Worm (Caenorhabditis elegans) whole organism, young adult: ENCODE results near the gene slo-2.

ENCODE experiments used
- B0019.2 ChIP-seq: fragments of 200-800 bp; sonication (Bioruptor generic); conservative IDR thresholded peaks from 2 replicates; pipeline ENCODE4 v1.3.6; 2022; ENCODE audit warnings: missing genetic modification reagents, missing genetic modification characterization, missing compliant biosample characterization
- C06A6.2 ChIP-seq: fragments of 200-800 bp; sonication (Bioruptor generic); conservative IDR thresholded peaks from 2 replicates; pipeline ENCODE4 v1.3.6; 2022; ENCODE audit warnings: missing genetic modification characterization, missing compliant biosample characterization
- D2030.7 ChIP-seq: fragments of 200-800 bp; sonication (Bioruptor generic); IDR thresholded peaks from 2 replicates; pipeline ENCODE4 v1.3.6; 2022; ENCODE audit warnings: missing genetic modification reagents, missing genetic modification characterization, missing compliant biosample characterization
- F22D6.2 ChIP-seq: sonication (generic microtip); optimal IDR thresholded peaks from 2 replicates; lab custom pipeline; 2016; ENCODE audit warnings: mild to moderate bottlenecking, missing genetic modification characterization, missing compliant biosample characterization
- F23B12.7 ChIP-seq: sonication (generic microtip); optimal IDR thresholded peaks from 2 replicates; lab custom pipeline; 2017; ENCODE audit warnings: missing genetic modification characterization, mild to moderate bottlenecking, missing compliant biosample characterization, antibody characterized with exemption, moderate library complexity; ENCODE audit not compliant: insufficient read depth
- F39B2.1 ChIP-seq: fragments of 200-800 bp; sonication (Bioruptor generic); IDR thresholded peaks from 2 replicates; pipeline ENCODE4 v1.3.6; 2022; ENCODE audit warnings: missing genetic modification reagents, missing genetic modification characterization, missing compliant biosample characterization
- ZK185.1 ChIP-seq: sonication (generic microtip); optimal IDR thresholded peaks from 2 replicates; lab custom pipeline; 2016; ENCODE audit warnings: mild to moderate bottlenecking, missing genetic modification characterization, missing compliant biosample characterization; ENCODE audit not compliant: poor library complexity, severe bottlenecking
- athp-1 ChIP-seq: sonication (generic microtip); optimal IDR thresholded peaks from 2 replicates; lab custom pipeline; 2017; ENCODE audit warnings: mild to moderate bottlenecking, missing genetic modification characterization, missing compliant biosample characterization
- attf-3 ChIP-seq: fragments of 200-800 bp; sonication (Bioruptor generic); conservative IDR thresholded peaks from 2 replicates; pipeline ENCODE4 v1.3.6; 2022; ENCODE audit warnings: missing genetic modification reagents, missing genetic modification characterization, missing compliant biosample characterization
- ceh-40 ChIP-seq: fragments of 200-800 bp; sonication (Bioruptor generic); IDR thresholded peaks from 2 replicates; pipeline ENCODE4 v1.3.6; 2022; ENCODE audit warnings: missing genetic modification characterization, missing compliant biosample characterization
- chd-7 ChIP-seq: sonication (generic microtip); optimal IDR thresholded peaks from 2 replicates; lab custom pipeline; 2016; ENCODE audit warnings: mild to moderate bottlenecking, missing genetic modification characterization, moderate library complexity, missing compliant biosample characterization
- dox-1 ChIP-seq: fragments of 200-800 bp; sonication (Bioruptor generic); IDR thresholded peaks from 2 replicates; pipeline ENCODE4 v1.3.6; 2022; ENCODE audit warnings: missing genetic modification reagents, missing genetic modification characterization, missing compliant biosample characterization
- dpff-1 ChIP-seq: sonication (generic microtip); optimal IDR thresholded peaks from 2 replicates; lab custom pipeline; 2017; ENCODE audit warnings: mild to moderate bottlenecking, missing genetic modification characterization, missing compliant biosample characterization
- ets-4 ChIP-seq: fragments of 200-800 bp; sonication (Bioruptor generic); optimal IDR thresholded peaks from 2 replicates; lab custom pipeline; 2018; ENCODE audit warnings: mild to moderate bottlenecking, missing genetic modification characterization, missing compliant biosample characterization
- him-1 ChIP-seq: sonication (generic microtip); optimal IDR thresholded peaks from 2 replicates; lab custom pipeline; 2016; ENCODE audit warnings: missing genotype, missing genetic modification reagents, missing genetic modification characterization, missing compliant biosample characterization
- hmg-20 ChIP-seq: fragments of 200-800 bp; sonication (Bioruptor generic); IDR thresholded peaks from 2 replicates; pipeline ENCODE4 v1.3.6; 2022; ENCODE audit warnings: missing genetic modification reagents, missing genetic modification characterization, missing compliant biosample characterization
- hrde-1 ChIP-seq: sonication (generic microtip); optimal IDR thresholded peaks from 2 replicates; lab custom pipeline; 2016; ENCODE audit warnings: missing genetic modification characterization, mild to moderate bottlenecking, missing compliant biosample characterization, moderate library complexity, missing genotype, missing genetic modification reagents, borderline replicate concordance
- lag-1 ChIP-seq: fragments of 200-800 bp; sonication (Bioruptor generic); IDR thresholded peaks from 2 replicates; pipeline ENCODE4 v1.3.6; 2022; ENCODE audit warnings: missing genetic modification reagents, missing genetic modification characterization, missing compliant biosample characterization
- lin-35 ChIP-seq, 3 experiments: fragments of 150-350 bp in 2 of 3; sonication (generic microtip) in 1 of 3; optimal IDR thresholded peaks; 2 replicates each; lab custom pipeline; 2014 to 2018; ENCODE audit warnings: missing biosample characterization in 3 of 3, missing genetic modification characterization in 3 of 3, missing genetic modification reagents in 3 of 3
- lin-40 ChIP-seq: sonication (generic microtip); optimal IDR thresholded peaks from 2 replicates; lab custom pipeline; 2016; ENCODE audit warnings: missing genetic modification characterization, mild to moderate bottlenecking, missing compliant biosample characterization, missing genotype, missing genetic modification reagents
- lsy-27 ChIP-seq: sonication (generic microtip); optimal IDR thresholded peaks from 2 replicates; lab custom pipeline; 2017; ENCODE audit warnings: missing genetic modification characterization, mild to moderate bottlenecking, missing compliant biosample characterization, antibody characterized with exemption, missing genotype, borderline replicate concordance; ENCODE audit not compliant: insufficient read depth
- mxl-1 ChIP-seq: sonication (generic microtip); optimal IDR thresholded peaks from 2 replicates; lab custom pipeline; 2016; ENCODE audit warnings: missing genetic modification characterization, missing compliant biosample characterization
- nfya-2 ChIP-seq: fragments of 200-800 bp; sonication (Bioruptor generic); IDR thresholded peaks from 2 replicates; pipeline ENCODE4 v1.3.6; 2022; ENCODE audit warnings: missing genetic modification reagents, missing genetic modification characterization, missing compliant biosample characterization
- nfyb-1 ChIP-seq: fragments of 200-800 bp; sonication (Bioruptor generic); IDR thresholded peaks from 2 replicates; pipeline ENCODE4 v1.3.6; 2022; ENCODE audit warnings: missing genetic modification reagents, missing genetic modification characterization, missing compliant biosample characterization
- nhr-80 ChIP-seq: sonication (generic microtip); optimal IDR thresholded peaks from 2 replicates; lab custom pipeline; 2016; ENCODE audit warnings: missing genetic modification characterization, missing compliant biosample characterization
- snpc-4 ChIP-seq, 5 experiments: fragments of 150-350 bp in 1 of 5; sonication (generic microtip) in 4 of 5; optimal IDR thresholded peaks; 2 replicates each; lab custom pipeline; 2014 to 2018; ENCODE audit warnings: missing genetic modification characterization in 5 of 5, missing biosample characterization in 3 of 5, antibody characterized with exemption in 2 of 5, mild to moderate bottlenecking in 2 of 5, missing compliant biosample characterization in 2 of 5, missing genotype in 2 of 5, moderate library complexity in 2 of 5, missing genetic modification reagents in 1 of 5
- tbp1 ChIP-seq: fragments of 200-800 bp; sonication (Bioruptor generic); optimal IDR thresholded peaks from 2 replicates; lab custom pipeline; 2018; ENCODE audit warnings: mild to moderate bottlenecking, missing genetic modification characterization, missing compliant biosample characterization
- unc-130 ChIP-seq: sonication (generic microtip); optimal IDR thresholded peaks from 2 replicates; lab custom pipeline; 2016; ENCODE audit warnings: missing genetic modification reagents, missing genetic modification characterization, missing compliant biosample characterization
- zim-3 ChIP-seq: sonication (generic microtip); optimal IDR thresholded peaks from 2 replicates; lab custom pipeline; 2017; ENCODE audit warnings: mild to moderate bottlenecking, missing genetic modification characterization, moderate library complexity, missing compliant biosample characterization
- ztf-22 ChIP-seq: fragments of 200-800 bp; sonication (Bioruptor generic); optimal IDR thresholded peaks from 2 replicates; lab custom pipeline; 2018; ENCODE audit warnings: mild to moderate bottlenecking, missing genetic modification characterization, moderate library complexity, missing compliant biosample characterization
- ztf-6 ChIP-seq: fragments of 200-800 bp; sonication (Bioruptor generic); IDR thresholded peaks from 2 replicates; pipeline ENCODE4 v1.3.6; 2022; ENCODE audit warnings: missing genetic modification reagents, missing genetic modification characterization, missing compliant biosample characterization

Gene slo-2

DNA sequence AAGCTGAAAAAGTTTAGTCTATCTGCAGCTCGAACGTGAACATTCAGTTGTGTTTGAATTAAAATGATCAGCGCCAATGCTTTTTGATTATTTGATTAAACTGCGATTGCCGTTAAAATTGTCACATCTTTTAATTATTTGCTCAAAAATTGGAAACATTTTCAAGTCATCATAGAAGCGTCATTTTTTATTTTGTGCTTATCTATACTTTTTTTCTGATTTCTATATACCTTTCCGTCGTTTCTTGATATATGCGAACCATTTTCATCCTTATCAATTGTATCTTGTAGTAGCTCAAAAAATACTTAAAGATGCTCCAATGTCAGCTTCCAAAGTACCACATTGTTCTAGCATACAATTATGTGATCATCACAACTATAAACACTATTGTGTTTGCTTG, 54.4 kb downstream of the slo-2 start:
- TF ChIP-seq nhr-80 (tag; lab: Kevin White, UChicago) (peak; percentile 56), lsy-27 (tag; lab: Kevin White, UChicago) (no peak), athp-1 (tag; lab: Kevin White, UChicago) (no peak)

DNA sequence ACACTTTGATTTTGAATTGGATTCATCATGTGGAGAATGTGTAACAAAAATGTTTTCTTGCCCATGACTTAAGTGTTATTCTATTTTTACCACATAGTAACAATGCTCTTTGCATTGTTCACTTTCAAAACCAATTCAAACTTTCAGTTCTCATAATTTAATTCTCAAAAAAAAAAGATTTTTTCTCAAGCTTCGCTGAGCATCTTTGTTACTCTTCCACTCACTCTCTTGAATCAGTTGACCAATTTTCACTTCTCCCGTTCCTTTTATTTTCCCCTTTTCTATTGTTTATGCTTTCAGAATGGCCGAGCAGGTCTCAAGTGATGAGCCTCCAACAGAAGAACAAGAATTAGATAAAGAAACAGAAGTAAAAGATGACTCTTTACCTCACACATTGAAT, 59.6 kb downstream of the slo-2 start, which contains the start of gene oct-2:
Gene oct-2 (plus strand): TSS at position 301 of the 400 bp plus-strand sequence.
- TF ChIP-seq dpff-1 (tag; lab: Kevin White, UChicago) (no peak), snpc-4 (GFP tag; optimal IDR thresholded peaks at IDR 0.05; lab: Kevin White, UChicago) (no peak), snpc-4 (tag; optimal IDR thresholded peaks at IDR 0.05; lab: Kevin White, UChicago) (no peak), him-1 (tag; lab: Kevin White, UChicago) (no peak), ztf-6 (GFP tag; lab: Robert Waterston, UW) (no peak), nfyb-1 (GFP tag; lab: Robert Waterston, UW) (no peak), mxl-1 (tag; lab: Kevin White, UChicago) (no peak), B0019.2 (GFP tag; lab: Robert Waterston, UW) (no peak), ztf-22 (no peak), hmg-20 (GFP tag; lab: Robert Waterston, UW) (no peak), F22D6.2 (tag; lab: Kevin White, UChicago) (no peak), nfya-2 (GFP tag; lab: Robert Waterston, UW) (no peak), ets-4 (no peak), dox-1 (GFP tag; lab: Robert Waterston, UW) (no peak), lin-40 (tag; lab: Kevin White, UChicago) (no peak), lag-1 (GFP tag; lab: Robert Waterston, UW) (no peak), tbp1 (no peak), lsy-27 (tag; lab: Kevin White, UChicago) (no peak), hrde-1 (tag; lab: Kevin White, UChicago) (no peak), attf-3 (GFP tag; lab: Robert Waterston, UW) (no peak), unc-130 (GFP tag; lab: Kevin White, UChicago) (no peak)
- TF ChIP-seq, all 124 proteins: peak for 0

DNA sequence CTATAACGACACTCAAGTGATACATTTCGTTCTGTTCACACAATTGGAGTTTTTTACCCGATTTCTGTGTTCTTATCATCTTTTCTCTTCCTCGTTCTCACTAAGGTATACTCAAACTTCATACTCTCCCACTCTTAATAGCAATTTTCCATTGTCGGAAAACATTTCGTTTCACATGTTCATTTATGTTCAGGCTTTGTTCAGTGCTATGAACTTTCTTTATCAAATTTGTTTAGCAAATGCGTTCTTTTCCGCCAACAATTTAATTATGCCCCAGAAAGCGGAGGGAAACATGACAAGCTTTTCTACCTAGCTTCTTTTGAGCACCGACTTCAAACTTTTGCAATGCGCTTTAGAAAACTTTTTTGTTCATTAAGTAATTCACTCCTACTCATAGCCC, 60.3 kb downstream of the slo-2 start:
- TF ChIP-seq zim-3 (no peak), nhr-80 (tag; lab: Kevin White, UChicago) (peak; percentile 8), chd-7 (tag; lab: Kevin White, UChicago) (no peak), hmg-20 (GFP tag; lab: Robert Waterston, UW) (no peak)
- TF ChIP-seq, all 124 proteins: peak for 1

DNA sequence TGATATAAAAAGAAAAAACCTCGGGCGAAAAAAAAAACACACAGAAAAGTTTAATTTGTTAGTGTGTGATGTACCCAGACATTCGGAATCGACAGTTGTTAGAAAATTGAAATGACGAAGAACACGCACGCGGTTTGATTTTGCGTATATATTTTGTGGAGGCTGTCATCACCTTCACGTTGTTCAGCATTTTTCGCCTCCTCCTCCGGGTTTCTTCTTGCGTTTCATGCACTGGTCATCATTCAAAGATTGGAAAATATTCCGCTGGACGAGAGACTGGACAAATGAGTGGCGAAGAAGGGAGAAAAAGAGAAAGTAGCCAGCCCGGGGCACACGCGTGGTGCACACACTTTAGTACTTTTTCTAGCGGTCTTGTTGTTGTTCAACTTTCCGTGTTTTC, 60.8 kb downstream of the slo-2 start:
- TF ChIP-seq F39B2.1 (no peak), ZK185.1 (tag; lab: Kevin White, UChicago) (no peak), C06A6.2 (GFP tag; lab: Robert Waterston, UW) (no peak), lin-35 (GFP tag; optimal IDR thresholded peaks at IDR 0.05; lab: Kevin White, UChicago) (no peak), D2030.7 (GFP tag; lab: Robert Waterston, UW) (no peak), ceh-40 (GFP tag; lab: Robert Waterston, UW) (no peak), F23B12.7 (tag; lab: Kevin White, UChicago) (no peak)
